Fruit fly (Drosophila melanogaster): Measurements from ENCODE around the gene CG13919.
A peak's percentile ranks its signal among the peaks of the same experiment; 100 is the strongest.

Gene CG13919

dm6 chr3L:1644920-1645567 lies at the start of gene CG13919, which contains the start of gene alphaCOP (continued):
- peak; percentile 39 for TF ChIP-seq ftz-f1 (GFP tag; optimal IDR thresholded peaks at IDR 0.05)
- TF ChIP-seq Camta (GFP tag; optimal IDR thresholded peaks at IDR 0.05): peak; percentile 93
- peak; percentile 94 for TF ChIP-seq B-H2 (GFP tag; optimal IDR thresholded peaks at IDR 0.05)
- TF ChIP-seq Nf-YA (GFP tag; IDR thresholded peaks at IDR 0.05): peak; percentile 81
- no peak for TF ChIP-seq CG7963 (GFP tag; IDR thresholded peaks at IDR 0.05; ENCODE audit: partially characterized antibody)
- TF ChIP-seq zen (tag; optimal IDR thresholded peaks at IDR 0.05): peak; percentile 89
- TF ChIP-seq eve (GFP tag; optimal IDR thresholded peaks at IDR 0.05): no peak
- peak; percentile 86 for TF ChIP-seq CG6854 (GFP tag; optimal IDR thresholded peaks at IDR 0.05)
- TF ChIP-seq fru (optimal IDR thresholded peaks at IDR 0.05): no peak
- TF ChIP-seq Asciz (GFP tag; optimal IDR thresholded peaks at IDR 0.05): no peak
- TF ChIP-seq Meics (GFP tag; optimal IDR thresholded peaks at IDR 0.05): peak; percentile 94
- TF ChIP-seq CG11398 (GFP tag; optimal IDR thresholded peaks at IDR 0.05): peak; percentile 81
- peak; percentile 50 for TF ChIP-seq Dp (GFP tag; optimal IDR thresholded peaks at IDR 0.05)
- no peak for TF ChIP-seq CG15011 (GFP tag; optimal IDR thresholded peaks at IDR 0.05)
- TF ChIP-seq CG14965 (GFP tag; optimal IDR thresholded peaks at IDR 0.05; ENCODE audit: borderline replicate concordance): peak; percentile 47
- peak; percentile 62 for TF ChIP-seq CG10565 (GFP tag; optimal IDR thresholded peaks at IDR 0.05)
- peak; percentile 89 for TF ChIP-seq CG31388 (GFP tag; optimal IDR thresholded peaks at IDR 0.05)
- no peak for TF ChIP-seq CG6791 (GFP tag; IDR thresholded peaks at IDR 0.05; ENCODE audit: partially characterized antibody)
- TF ChIP-seq lov (optimal IDR thresholded peaks at IDR 0.05): no peak
- TF ChIP-seq lov (GFP tag; IDR thresholded peaks at IDR 0.05): peak; percentile 96
- TF ChIP-seq bab2 (GFP tag; optimal IDR thresholded peaks at IDR 0.05): peak; percentile 96
- TF ChIP-seq Ptx1 (GFP tag; IDR thresholded peaks at IDR 0.05): peak; percentile 99
- no peak for TF ChIP-seq prd (optimal IDR thresholded peaks at IDR 0.05)
- TF ChIP-seq prd (GFP tag; IDR thresholded peaks at IDR 0.05): peak; percentile 98
- TF ChIP-seq CG1233 (GFP tag; optimal IDR thresholded peaks at IDR 0.05): peak; percentile 95
- TF ChIP-seq CG13287 (GFP tag; IDR thresholded peaks at IDR 0.05; ENCODE audit: partially characterized antibody): peak; percentile 54; the same call in 1 of the 2 replicates
- peak; percentile 93 for TF ChIP-seq nerfin-1 (tag; optimal IDR thresholded peaks at IDR 0.05)
- peak; percentile 98 for TF ChIP-seq CG12391 (tag; optimal IDR thresholded peaks at IDR 0.05)
- TF ChIP-seq CG6272 (GFP tag; IDR thresholded peaks at IDR 0.05): peak; percentile 95
- TF ChIP-seq Med (GFP tag): peak; percentile 99
- peak; percentile 91 for TF ChIP-seq C15 (GFP tag; IDR thresholded peaks at IDR 0.05)
- peak; percentile 80 for TF ChIP-seq CG33213 (GFP tag; optimal IDR thresholded peaks at IDR 0.05)
- peak; percentile 93 to 96 for TF ChIP-seq Pdp1 (GFP tag; optimal IDR thresholded peaks at IDR 0.05)
- TF ChIP-seq Hr3 (GFP tag; optimal IDR thresholded peaks at IDR 0.05): peak; percentile 98
- peak; percentile 96 for TF ChIP-seq CG4730 (GFP tag; IDR thresholded peaks at IDR 0.05)
- peak; percentile 53 for TF ChIP-seq Dip2 (GFP tag; IDR thresholded peaks at IDR 0.05)
- peak; percentile 92 for TF ChIP-seq Lim3 (GFP tag; IDR thresholded peaks at IDR 0.05)
- TF ChIP-seq Scr (GFP tag; IDR thresholded peaks at IDR 0.05; ENCODE audit: partially characterized antibody): no peak
- peak; percentile 64 for TF ChIP-seq CG7928 (GFP tag; optimal IDR thresholded peaks at IDR 0.05)
- peak; percentile 97 for TF ChIP-seq gsb-n (tag; optimal IDR thresholded peaks at IDR 0.05)
- peak; percentile 94 for TF ChIP-seq CG13123 (GFP tag; optimal IDR thresholded peaks at IDR 0.05)
- TF ChIP-seq CG6765 (GFP tag; optimal IDR thresholded peaks at IDR 0.05): peak; percentile 89
- peak; percentile 95 for TF ChIP-seq HLH3B (GFP tag; IDR thresholded peaks at IDR 0.05)
- TF ChIP-seq schlank (tag; optimal IDR thresholded peaks at IDR 0.05): peak; percentile 88
- TF ChIP-seq zfh1 (GFP tag; IDR thresholded peaks at IDR 0.05): peak; percentile 97
- TF ChIP-seq TFAM (GFP tag; optimal IDR thresholded peaks at IDR 0.05): peak; percentile 75
- peak; percentile 96 for TF ChIP-seq Dek (tag; optimal IDR thresholded peaks at IDR 0.05)
- peak; percentile 91 for TF ChIP-seq CG5245 (GFP tag; optimal IDR thresholded peaks at IDR 0.05)
- TF ChIP-seq CG13894 (tag; optimal IDR thresholded peaks at IDR 0.05): peak; percentile 91
- peak; percentile 98 for TF ChIP-seq CG30403 (GFP tag; optimal IDR thresholded peaks at IDR 0.05)
